Fruit fly (Drosophila melanogaster) whole organism, prepupa: ENCODE data around the gene CG11695.

ENCODE experiments used
- Blimp-1 ChIP-seq: fragments of 200-800 bp; sonication (Bioruptor generic); optimal IDR thresholded peaks from 3 replicates; lab custom pipeline; 2017; ENCODE audit warnings: missing biosample characterization, missing genetic modification characterization, mild to moderate bottlenecking, moderate library complexity, missing genetic modification reagents
- CG11294 ChIP-seq: fragments of 200-800 bp; sonication (Bioruptor generic); IDR thresholded peaks from 2 replicates; pipeline ENCODE4 v1.3.6; 2022; ENCODE audit warnings: missing biosample characterization, missing genetic modification characterization
- CG11902 ChIP-seq: fragments of 200-800 bp; sonication (Bioruptor generic); optimal IDR thresholded peaks from 3 replicates; lab custom pipeline; 2016; ENCODE audit warnings: missing biosample characterization, missing genetic modification characterization
- CG15336 ChIP-seq: fragments of 200-800 bp; sonication (Bioruptor generic); IDR thresholded peaks from 2 replicates; pipeline ENCODE4 v1.3.6; 2022; ENCODE audit warnings: missing biosample characterization, missing genetic modification characterization
- CG1621 ChIP-seq: fragments of 200-800 bp; sonication (Bioruptor generic); optimal IDR thresholded peaks from 3 replicates; lab custom pipeline; 2018; ENCODE audit warnings: missing biosample characterization, mild to moderate bottlenecking, missing genetic modification characterization
- CG16779 ChIP-seq: fragments of 200-800 bp; sonication (Bioruptor generic); optimal IDR thresholded peaks from 3 replicates; lab custom pipeline; 2017; ENCODE audit warnings: missing biosample characterization, mild to moderate bottlenecking, missing genetic modification characterization
- CG3032 ChIP-seq: fragments of 200-800 bp; optimal IDR thresholded peaks from 2 replicates; lab custom pipeline; 2019; ENCODE audit warnings: missing biosample characterization, mild to moderate bottlenecking, missing genetic modification characterization, moderate library complexity
- CG34406 ChIP-seq: fragments of 200-800 bp; sonication (Bioruptor generic); optimal IDR thresholded peaks from 3 replicates; lab custom pipeline; 2016; ENCODE audit warnings: missing biosample characterization, missing genetic modification characterization
- CG3919 ChIP-seq: fragments of 200-800 bp; sonication (Bioruptor generic); optimal IDR thresholded peaks from 3 replicates; lab custom pipeline; 2016; ENCODE audit warnings: missing biosample characterization, missing genetic modification characterization
- CG4318 ChIP-seq: fragments of 200-800 bp; sonication (Bioruptor generic); optimal IDR thresholded peaks from 3 replicates; lab custom pipeline; 2017; ENCODE audit warnings: missing biosample characterization, mild to moderate bottlenecking, missing genetic modification characterization
- CG6276 ChIP-seq: fragments of 200-800 bp; sonication (Bioruptor generic); optimal IDR thresholded peaks from 2 replicates; lab custom pipeline; 2017; ENCODE audit warnings: missing biosample characterization, mild to moderate bottlenecking, missing genetic modification characterization
- CG6808 ChIP-seq: fragments of 200-800 bp; sonication (Bioruptor generic); optimal IDR thresholded peaks from 3 replicates; lab custom pipeline; 2017; ENCODE audit warnings: missing biosample characterization, missing genetic modification characterization, mild to moderate bottlenecking, moderate library complexity, missing genetic modification reagents
- CG6854 ChIP-seq: fragments of 200-800 bp; sonication (Bioruptor generic); optimal IDR thresholded peaks from 2 replicates; lab custom pipeline; 2017; ENCODE audit warnings: missing biosample characterization, mild to moderate bottlenecking, missing genetic modification characterization
- CG7368 ChIP-seq: fragments of 200-800 bp; sonication (Bioruptor generic); optimal IDR thresholded peaks from 3 replicates; lab custom pipeline; 2016; ENCODE audit warnings: missing biosample characterization, missing genetic modification characterization
- CG8119 ChIP-seq: fragments of 200-800 bp; sonication (Bioruptor generic); IDR thresholded peaks from 3 replicates; pipeline ENCODE4 v1.3.6; 2022; ENCODE audit warnings: missing biosample characterization, missing genetic modification characterization
- CG8319 ChIP-seq: fragments of 200-800 bp; sonication (Bioruptor generic); optimal IDR thresholded peaks from 3 replicates; lab custom pipeline; 2016; ENCODE audit warnings: missing biosample characterization, missing genetic modification characterization
- CG8632 ChIP-seq: fragments of 200-800 bp; sonication (Bioruptor generic); optimal IDR thresholded peaks from 3 replicates; lab custom pipeline; 2016; ENCODE audit warnings: missing biosample characterization, missing genetic modification characterization
- Eip75B ChIP-seq: fragments of 200-800 bp; sonication (Bioruptor generic); optimal IDR thresholded peaks from 3 replicates; lab custom pipeline; 2016; ENCODE audit warnings: missing biosample characterization, missing genetic modification characterization
- Eip78C ChIP-seq: fragments of 200-800 bp; sonication (Bioruptor generic); peaks from one replicate; lab custom pipeline; 2016; ENCODE audit warnings: missing biosample characterization, missing genetic modification characterization
- Eip93F ChIP-seq: fragments of 200-800 bp; sonication (Bioruptor generic); optimal IDR thresholded peaks from 2 replicates; lab custom pipeline; 2016; ENCODE audit warnings: missing biosample characterization, mild to moderate bottlenecking, missing genetic modification characterization
- Ets21C ChIP-seq: fragments of 200-800 bp; sonication (Bioruptor generic); optimal IDR thresholded peaks from 3 replicates; lab custom pipeline; 2016; ENCODE audit warnings: missing biosample characterization, missing genetic modification characterization
- Ets96B ChIP-seq: fragments of 200-800 bp; optimal IDR thresholded peaks from 2 replicates; lab custom pipeline; 2019; ENCODE audit warnings: missing biosample characterization, mild to moderate bottlenecking, missing genetic modification characterization, moderate library complexity
- Hr38 ChIP-seq: sonication (Bioruptor generic); optimal IDR thresholded peaks from 2 replicates; lab custom pipeline; 2016; ENCODE audit warnings: missing biosample characterization, missing genetic modification characterization
- Hr39 ChIP-seq: fragments of 200-800 bp; sonication (Bioruptor generic); optimal IDR thresholded peaks from 2 replicates; lab custom pipeline; 2016; ENCODE audit warnings: missing biosample characterization, missing genetic modification characterization
- Lpt ChIP-seq: fragments of 200-800 bp; sonication (Bioruptor generic); optimal IDR thresholded peaks from 3 replicates; lab custom pipeline; 2016; ENCODE audit warnings: missing biosample characterization, missing genetic modification characterization
- Met ChIP-seq: fragments of 200-800 bp; sonication (Bioruptor generic); optimal IDR thresholded peaks from 3 replicates; lab custom pipeline; 2016; ENCODE audit warnings: missing biosample characterization, missing genetic modification characterization
- OdsH ChIP-seq: fragments of 200-800 bp; sonication (Bioruptor generic); optimal IDR thresholded peaks from 3 replicates; lab custom pipeline; 2016; ENCODE audit warnings: missing biosample characterization, missing genetic modification characterization
- Sox102F ChIP-seq: fragments of 200-800 bp; sonication (Bioruptor generic); optimal IDR thresholded peaks from 2 replicates; lab custom pipeline; 2016; ENCODE audit warnings: missing biosample characterization, mild to moderate bottlenecking, missing genetic modification characterization
- Sox15 ChIP-seq: fragments of 200-800 bp; sonication (Bioruptor generic); optimal IDR thresholded peaks from 3 replicates; lab custom pipeline; 2016; ENCODE audit warnings: missing biosample characterization, missing genetic modification characterization
- achi ChIP-seq: fragments of 200-800 bp; sonication (Bioruptor generic); optimal IDR thresholded peaks from 3 replicates; lab custom pipeline; 2016; ENCODE audit warnings: missing biosample characterization, missing genetic modification characterization
- acj6 ChIP-seq: fragments of 200-800 bp; sonication (Bioruptor generic); optimal IDR thresholded peaks from 3 replicates; lab custom pipeline; 2016; ENCODE audit warnings: missing biosample characterization, missing genetic modification characterization
- cyc ChIP-seq: fragments of 200-800 bp; sonication (Bioruptor generic); optimal IDR thresholded peaks from 3 replicates; lab custom pipeline; 2016; ENCODE audit warnings: missing biosample characterization, missing genetic modification characterization
- dac ChIP-seq: fragments of 200-800 bp; sonication (Bioruptor generic); optimal IDR thresholded peaks from 2 replicates; lab custom pipeline; 2017; ENCODE audit warnings: missing biosample characterization, mild to moderate bottlenecking, missing genetic modification characterization
- dsx ChIP-seq: fragments of 200-800 bp; optimal IDR thresholded peaks from 3 replicates; lab custom pipeline; 2019; ENCODE audit warnings: missing biosample characterization, mild to moderate bottlenecking, missing genetic modification characterization, moderate library complexity; ENCODE audit not compliant: poor library complexity, severe bottlenecking
- eg ChIP-seq: fragments of 200-800 bp; sonication (Bioruptor generic); IDR thresholded peaks from 3 replicates; pipeline ENCODE4 v1.3.6; 2022; ENCODE audit warnings: missing biosample characterization, missing genetic modification characterization
- esn ChIP-seq: fragments of 200-800 bp; sonication (Bioruptor generic); optimal IDR thresholded peaks from 2 replicates; lab custom pipeline; 2016; ENCODE audit warnings: missing biosample characterization, mild to moderate bottlenecking, missing genetic modification characterization, moderate library complexity
- fd85E ChIP-seq: fragments of 200-800 bp; sonication (Bioruptor generic); optimal IDR thresholded peaks from 3 replicates; lab custom pipeline; 2016; ENCODE audit warnings: missing biosample characterization, missing genetic modification characterization
- lz ChIP-seq: fragments of 200-800 bp; sonication (Bioruptor generic); optimal IDR thresholded peaks from 3 replicates; lab custom pipeline; 2016; ENCODE audit warnings: missing biosample characterization, missing genetic modification characterization
- net ChIP-seq: fragments of 200-800 bp; sonication (Bioruptor generic); optimal IDR thresholded peaks from 3 replicates; lab custom pipeline; 2016; ENCODE audit warnings: missing biosample characterization, missing genetic modification characterization
- pdm3 ChIP-seq: fragments of 200-800 bp; sonication (Bioruptor generic); optimal IDR thresholded peaks from 3 replicates; lab custom pipeline; 2016; ENCODE audit warnings: missing biosample characterization, missing genetic modification characterization
- salr ChIP-seq, 2 experiments: fragments of 200-800 bp; sonication (Bioruptor generic); optimal IDR thresholded peaks; 3 replicates each; lab custom pipeline; 2016 to 2018; ENCODE audit warnings: missing biosample characterization in 2 of 2, missing genetic modification characterization in 2 of 2, mild to moderate bottlenecking in 1 of 2
- spab ChIP-seq: fragments of 200-800 bp; sonication (Bioruptor generic); optimal IDR thresholded peaks from 2 replicates; lab custom pipeline; 2017; ENCODE audit warnings: missing biosample characterization, mild to moderate bottlenecking, missing genetic modification characterization, missing genetic modification reagents
- ss ChIP-seq, 2 experiments: fragments of 200-800 bp; sonication (Bioruptor generic); optimal IDR thresholded peaks; 2 replicates in 1 of 2; 3 replicates in 1 of 2; lab custom pipeline; 2017 to 2018; ENCODE audit warnings: mild to moderate bottlenecking in 2 of 2, missing biosample characterization in 2 of 2, missing genetic modification characterization in 2 of 2, moderate library complexity in 1 of 2
- svp ChIP-seq: fragments of 200-800 bp; sonication (Bioruptor generic); peaks from one replicate; lab custom pipeline; 2016; ENCODE audit warnings: missing biosample characterization, missing genetic modification characterization
- topi ChIP-seq: fragments of 200-800 bp; sonication (Bioruptor generic); optimal IDR thresholded peaks from 3 replicates; lab custom pipeline; 2016; ENCODE audit warnings: missing biosample characterization, missing genetic modification characterization
- vri ChIP-seq: fragments of 200-800 bp; sonication (Bioruptor generic); optimal IDR thresholded peaks from 3 replicates; lab custom pipeline; 2016; ENCODE audit warnings: missing biosample characterization, mild to moderate bottlenecking, missing genetic modification characterization

The CG11695 gene

dm6 chrX:11620527-11620926, 43.8 kb downstream of the CG11695 start:
- TF ChIP-seq CG11294 = no peak
- TF ChIP-seq acj6 (GFP tag; lab: Kevin White, UChicago) = no peak
- TF ChIP-seq OdsH (GFP tag; lab: Kevin White, UChicago) = no peak
- TF ChIP-seq CG3032 = no peak
- no peak for TF ChIP-seq salr (GFP tag; optimal IDR thresholded peaks at IDR 0.05; lab: Kevin White, UChicago)
- no peak for TF ChIP-seq CG8119 (GFP tag; lab: Robert Waterston, UW)
- no peak for TF ChIP-seq CG8632 (GFP tag; lab: Kevin White, UChicago)
- TF ChIP-seq vri = no peak
- no peak for TF ChIP-seq CG7368 (GFP tag; lab: Kevin White, UChicago)
- TF ChIP-seq Hr39 (GFP tag; lab: Kevin White, UChicago) = no peak
- no peak for TF ChIP-seq CG3919 (GFP tag; lab: Kevin White, UChicago)
- TF ChIP-seq CG6854 (GFP tag; lab: Kevin White, UChicago) = no peak
- TF ChIP-seq svp (GFP tag; lab: Kevin White, UChicago) = no peak
- no peak for TF ChIP-seq dsx (GFP tag; lab: Kevin White, UChicago)
- no peak for TF ChIP-seq dac (GFP tag; lab: Kevin White, UChicago)
- no peak for TF ChIP-seq esn (GFP tag; lab: Kevin White, UChicago)

dm6 chrX:11621315-11621865, 44.7 kb downstream of the CG11695 start:
- TF ChIP-seq spab (GFP tag; lab: Kevin White, UChicago) (no peak), Met (GFP tag; lab: Kevin White, UChicago) (no peak), CG6276 (no peak)

dm6 chrX:11621866-11622648, 45.4 kb downstream of the CG11695 start, which contains the start of gene Ptp10D:
Ptp10D (plus strand) TSS chrX:11622015.
- peak; percentile 97 for TF ChIP-seq CG1621
- no peak for TF ChIP-seq svp (GFP tag; lab: Kevin White, UChicago)
- TF ChIP-seq CG15336 (GFP tag; lab: Robert Waterston, UW) = no peak
- TF ChIP-seq dac (GFP tag; lab: Kevin White, UChicago) = no peak
- peak; percentile 6 for TF ChIP-seq CG16779
- no peak for TF ChIP-seq CG11902 (GFP tag; lab: Kevin White, UChicago)
- TF ChIP-seq fd85E (GFP tag; lab: Kevin White, UChicago) = no peak
- no peak for TF ChIP-seq CG7368 (GFP tag; lab: Kevin White, UChicago)
- no peak for TF ChIP-seq CG8319
- TF ChIP-seq CG4318 (GFP tag; lab: Kevin White, UChicago) = no peak
- no peak for TF ChIP-seq esn (GFP tag; lab: Kevin White, UChicago)
- TF ChIP-seq eg (GFP tag; lab: Robert Waterston, UW) = peak; percentile 45; the same call in 1 of the 3 replicates
- TF ChIP-seq CG6808 (GFP tag; lab: Kevin White, UChicago) = no peak
- no peak for TF ChIP-seq Sox15 (GFP tag; lab: Kevin White, UChicago)
- no peak for TF ChIP-seq cyc (GFP tag; lab: Kevin White, UChicago)
- TF ChIP-seq Ets21C = no peak
- TF ChIP-seq Hr38 (GFP tag; lab: Kevin White, UChicago) = no peak
- no peak for TF ChIP-seq Hr39 (GFP tag; lab: Kevin White, UChicago)
- peak; percentile 7 for TF ChIP-seq Eip75B (GFP tag; lab: Kevin White, UChicago)
- TF ChIP-seq CG6854 (GFP tag; lab: Kevin White, UChicago) = peak; percentile 27
- no peak for TF ChIP-seq topi (GFP tag; lab: Kevin White, UChicago)
- no peak for TF ChIP-seq CG8632 (GFP tag; lab: Kevin White, UChicago)
- no peak for TF ChIP-seq Eip93F (GFP tag; lab: Kevin White, UChicago)
- peak; percentile 25 for TF ChIP-seq Blimp-1
- TF ChIP-seq CG3032 = no peak
- no peak for TF ChIP-seq lz (GFP tag; lab: Kevin White, UChicago)
- TF ChIP-seq pdm3 = no peak
- TF ChIP-seq Lpt (GFP tag; lab: Kevin White, UChicago) = peak; percentile 4
- no peak for TF ChIP-seq Sox102F (GFP tag; lab: Kevin White, UChicago)
- TF ChIP-seq acj6 (GFP tag; lab: Kevin White, UChicago) = no peak
- peak; percentile 37 for TF ChIP-seq ss (GFP tag; optimal IDR thresholded peaks at IDR 0.05; lab: Kevin White, UChicago)
- TF ChIP-seq Ets96B = no peak
- TF ChIP-seq CG34406 (GFP tag; lab: Kevin White, UChicago) = no peak
- no peak for TF ChIP-seq net (GFP tag; lab: Kevin White, UChicago)
- peak; percentile 38 for TF ChIP-seq Eip78C
- TF ChIP-seq achi (GFP tag; lab: Kevin White, UChicago) = no peak
